Worm (Caenorhabditis elegans) whole organism, L4/young adult: ENCODE data around the gene str-86.

Experiments used
- W03F9.2 ChIP-seq: fragments of 150-350 bp; optimal IDR thresholded peaks from 2 replicates; lab custom pipeline; 2014; ENCODE audit warnings: missing biosample characterization, missing genetic modification characterization
- him-1 ChIP-seq: sonication (generic microtip); optimal IDR thresholded peaks from 2 replicates; lab custom pipeline; 2016; ENCODE audit warnings: missing genotype, missing genetic modification reagents, missing genetic modification characterization, missing compliant biosample characterization

DNA sequence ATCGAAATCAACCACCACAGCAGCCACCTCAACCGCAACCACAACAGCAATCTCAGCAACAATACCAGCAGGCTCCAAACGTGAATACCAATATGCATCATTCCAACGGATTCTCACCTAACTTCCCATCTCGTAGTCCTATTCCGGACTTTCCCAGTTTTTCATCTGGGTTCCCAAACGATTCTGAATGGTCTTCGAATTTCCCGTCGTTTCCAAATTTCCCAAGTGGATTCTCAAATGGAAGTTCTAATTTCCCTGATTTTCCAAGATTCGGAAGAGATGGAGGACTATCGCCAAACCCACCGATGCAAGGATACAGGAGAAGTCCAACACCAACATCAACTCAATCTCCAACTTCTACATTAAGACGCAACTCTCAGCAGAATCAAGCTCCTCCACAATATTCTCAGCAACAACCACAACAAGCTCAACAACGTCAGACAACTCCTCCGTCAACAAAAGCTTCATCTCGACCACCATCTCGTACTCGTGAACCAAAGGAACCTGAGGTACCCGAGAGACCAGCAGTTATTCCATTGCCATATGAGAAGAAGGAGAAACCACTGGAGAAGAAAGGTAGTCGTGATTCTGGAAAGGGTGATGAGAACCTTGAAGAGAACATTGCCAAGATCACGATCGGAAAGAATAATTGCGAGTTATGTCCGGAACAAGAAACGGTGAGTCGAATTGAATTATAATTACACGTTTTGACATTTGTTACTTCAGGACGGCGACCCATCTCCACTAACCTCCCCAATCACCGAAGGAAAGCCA is 45.8 kb downstream of the str-86 start:
- no peak for TF ChIP-seq him-1 (tag; lab: Kevin White, UChicago)
- TF ChIP-seq W03F9.2 (tag; lab: Kevin White, UChicago) = no peak
